Worm (Caenorhabditis elegans): Measurements from ENCODE around the gene F32D1.7.

The F32D1.7 gene

DNA sequence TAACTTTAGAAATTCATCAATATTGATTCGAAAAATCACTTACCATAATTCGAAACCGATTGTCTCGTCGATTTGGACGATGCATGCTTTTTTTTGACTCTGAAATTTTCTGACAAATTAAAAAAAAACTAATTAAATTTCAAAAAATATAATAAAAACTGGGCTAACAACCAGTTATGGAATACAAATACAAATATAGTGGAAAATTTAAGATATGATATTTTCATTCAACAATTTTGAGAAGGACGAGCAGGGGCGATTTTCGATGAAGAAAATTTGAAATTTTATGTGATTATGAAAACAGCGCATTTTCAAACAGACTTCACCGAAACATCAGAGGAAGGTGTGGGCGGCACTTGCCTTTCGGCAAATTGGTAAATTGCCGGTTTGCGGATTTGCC lies 6.3 kb upstream of the F32D1.7 start, which contains the start of gene F13A2.1:
TSS of gene F13A2.1 (minus strand) at position 101 of the 400 bp plus-strand sequence.
- no peak for TF ChIP-seq flt-1 (GFP tag; IDR thresholded peaks at IDR 0.05)
- no peak for TF ChIP-seq hmbx-1 (tag; optimal IDR thresholded peaks at IDR 0.05)
- no peak for TF ChIP-seq F13C5.2 (tag; optimal IDR thresholded peaks at IDR 0.05)
- no peak for TF ChIP-seq ama-1 (optimal IDR thresholded peaks at IDR 0.05)
- TF ChIP-seq ceh-36 (tag; optimal IDR thresholded peaks at IDR 0.05), result no peak
- TF ChIP-seq sea-1 (GFP tag; conservative IDR thresholded peaks at IDR 0.05), result no peak
- TF ChIP-seq hnd-1 (tag; optimal IDR thresholded peaks at IDR 0.05), result no peak
- no peak for TF ChIP-seq hmg-4 (GFP tag; optimal IDR thresholded peaks at IDR 0.05)
- TF ChIP-seq aly-1 (tag; optimal IDR thresholded peaks at IDR 0.05), result no peak

DNA sequence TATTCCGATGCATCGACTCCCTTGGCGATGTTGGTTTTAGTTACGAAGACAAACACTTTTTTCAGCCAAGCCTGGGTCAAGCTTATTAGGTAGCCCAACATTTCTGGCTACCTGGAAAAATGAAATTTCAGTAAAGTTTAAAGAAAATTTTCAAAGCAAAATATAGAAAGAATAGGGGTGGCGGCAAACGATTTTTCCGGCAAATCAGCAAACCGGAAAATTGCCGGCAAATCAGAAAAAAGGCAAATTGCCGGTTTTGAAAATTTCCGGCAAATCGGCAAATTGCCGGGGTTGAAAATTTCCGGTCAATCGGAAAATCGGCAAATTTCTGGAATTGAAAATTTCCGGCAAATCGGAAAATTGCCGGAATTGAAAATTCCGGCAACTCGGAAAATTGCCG lies 1.6 kb upstream of the F32D1.7 start, which contains the start of gene F32D1.8:
TSS of gene F32D1.8 (minus strand) at position 101 of the 400 bp plus-strand sequence.
- TF ChIP-seq aly-1 (tag; optimal IDR thresholded peaks at IDR 0.05) (no peak), hmbx-1 (tag; optimal IDR thresholded peaks at IDR 0.05) (no peak), tbx-37 (GFP tag; conservative IDR thresholded peaks at IDR 0.05) (no peak), ets-7 (tag; optimal IDR thresholded peaks at IDR 0.05) (no peak), hnd-1 (tag; optimal IDR thresholded peaks at IDR 0.05) (no peak), B0310.2 (tag; optimal IDR thresholded peaks at IDR 0.05) (no peak), hmg-4 (GFP tag; optimal IDR thresholded peaks at IDR 0.05) (no peak), ama-1 (optimal IDR thresholded peaks at IDR 0.05) (no peak), ceh-13 (GFP tag; optimal IDR thresholded peaks at IDR 0.05) (no peak), pes-1 (GFP tag; IDR thresholded peaks at IDR 0.05) (no peak), ceh-36 (tag; optimal IDR thresholded peaks at IDR 0.05) (no peak), flt-1 (GFP tag; IDR thresholded peaks at IDR 0.05) (no peak), F13C5.2 (tag; optimal IDR thresholded peaks at IDR 0.05) (no peak), sea-1 (GFP tag; conservative IDR thresholded peaks at IDR 0.05) (no peak), scrt-1 (GFP tag; IDR thresholded peaks at IDR 0.05) (no peak), tbx-11 (GFP tag; IDR thresholded peaks at IDR 0.05) (no peak)

DNA sequence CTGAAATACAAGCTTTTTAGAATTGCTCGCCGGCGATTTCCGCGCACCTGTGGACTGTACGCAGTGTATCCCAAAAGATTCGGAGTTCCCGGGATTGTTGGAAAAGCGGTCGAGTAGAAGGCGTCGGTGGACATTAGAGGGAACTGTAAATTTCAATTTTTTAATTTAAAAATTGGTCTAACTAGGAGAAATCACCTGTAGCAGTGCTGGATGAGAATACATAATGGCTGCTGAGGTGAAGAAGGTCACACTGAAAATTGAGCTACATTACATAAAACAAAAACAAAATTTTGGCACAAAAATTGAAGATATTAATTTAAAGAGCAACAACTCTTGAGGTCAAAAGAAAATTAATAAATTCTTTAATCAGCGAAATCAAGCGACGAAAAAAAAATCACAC lies 1.3 kb downstream of the F32D1.7 start, which contains the start of gene neg-1:
TSS of gene neg-1 (minus strand) at position 250 of the 400 bp plus-strand sequence.
- TF ChIP-seq ama-1 (optimal IDR thresholded peaks at IDR 0.05) (no peak), tra-4 (tag; optimal IDR thresholded peaks at IDR 0.05) (no peak), B0310.2 (tag; optimal IDR thresholded peaks at IDR 0.05) (no peak), ceh-36 (tag; optimal IDR thresholded peaks at IDR 0.05) (no peak), scrt-1 (GFP tag; IDR thresholded peaks at IDR 0.05) (no peak), F13C5.2 (tag; optimal IDR thresholded peaks at IDR 0.05) (no peak), tbx-11 (GFP tag; IDR thresholded peaks at IDR 0.05) (no peak), ceh-13 (GFP tag; optimal IDR thresholded peaks at IDR 0.05) (no peak), hmg-4 (GFP tag; optimal IDR thresholded peaks at IDR 0.05) (no peak), tbx-37 (GFP tag; conservative IDR thresholded peaks at IDR 0.05) (no peak), aly-1 (tag; optimal IDR thresholded peaks at IDR 0.05) (no peak), sea-1 (GFP tag; conservative IDR thresholded peaks at IDR 0.05) (no peak), hnd-1 (tag; optimal IDR thresholded peaks at IDR 0.05) (no peak), flt-1 (GFP tag; IDR thresholded peaks at IDR 0.05) (no peak), pes-1 (GFP tag; IDR thresholded peaks at IDR 0.05) (no peak), hmbx-1 (tag; optimal IDR thresholded peaks at IDR 0.05) (no peak), ets-7 (tag; optimal IDR thresholded peaks at IDR 0.05) (no peak)

DNA sequence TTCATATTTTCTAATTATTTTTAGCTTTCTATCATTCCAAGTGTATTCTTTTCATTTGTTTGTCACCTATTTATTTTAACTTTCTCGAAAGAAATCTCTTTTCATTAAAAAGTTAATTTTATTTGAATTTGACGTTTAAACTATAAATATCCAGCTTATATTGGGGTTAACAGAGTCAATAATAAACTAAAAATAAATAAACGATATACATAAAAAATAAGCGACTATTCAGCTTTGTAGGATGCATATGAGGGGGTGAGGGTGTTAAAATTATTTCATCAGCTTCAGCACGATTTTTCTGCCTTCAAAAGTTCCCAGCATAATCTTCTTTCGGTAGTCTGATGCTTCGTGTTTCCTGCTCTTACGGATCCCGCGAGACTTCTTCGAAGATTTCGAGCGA lies 2.3 kb downstream of the F32D1.7 start:
- TF ChIP-seq hmbx-1 (tag; optimal IDR thresholded peaks at IDR 0.05), result no peak
- no peak for TF ChIP-seq hnd-1 (tag; optimal IDR thresholded peaks at IDR 0.05)
- TF ChIP-seq F13C5.2 (tag; optimal IDR thresholded peaks at IDR 0.05), result no peak
- TF ChIP-seq flt-1 (GFP tag; IDR thresholded peaks at IDR 0.05), result no peak
- TF ChIP-seq tbx-11 (GFP tag; IDR thresholded peaks at IDR 0.05), result no peak
- no peak for TF ChIP-seq ama-1 (optimal IDR thresholded peaks at IDR 0.05)
- TF ChIP-seq tbx-37 (GFP tag; conservative IDR thresholded peaks at IDR 0.05), result no peak
- TF ChIP-seq aly-1 (tag; optimal IDR thresholded peaks at IDR 0.05), result no peak

DNA sequence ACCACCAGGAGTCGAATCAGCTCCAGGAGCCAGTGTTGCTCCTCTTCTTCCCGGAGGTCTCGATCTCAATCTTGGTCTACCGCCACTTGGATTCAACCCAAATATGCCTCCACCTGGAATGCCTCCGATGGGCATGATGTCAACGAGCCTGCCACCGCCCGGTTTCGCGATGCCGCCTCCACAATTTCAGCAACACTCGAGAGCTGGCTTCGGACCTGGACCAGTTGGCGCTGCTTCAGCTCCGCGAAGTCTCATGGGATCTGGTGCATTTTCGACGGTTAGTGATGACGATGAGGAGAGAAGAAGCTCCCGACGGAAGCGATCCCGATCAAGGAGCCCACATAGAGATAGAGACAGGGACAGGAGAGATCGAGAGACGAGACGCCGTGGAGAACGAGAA lies 3.0 kb downstream of the F32D1.7 start:
- TF ChIP-seq hmg-4 (GFP tag; optimal IDR thresholded peaks at IDR 0.05) (no peak), hnd-1 (tag; optimal IDR thresholded peaks at IDR 0.05) (no peak), flt-1 (GFP tag; IDR thresholded peaks at IDR 0.05) (no peak)

DNA sequence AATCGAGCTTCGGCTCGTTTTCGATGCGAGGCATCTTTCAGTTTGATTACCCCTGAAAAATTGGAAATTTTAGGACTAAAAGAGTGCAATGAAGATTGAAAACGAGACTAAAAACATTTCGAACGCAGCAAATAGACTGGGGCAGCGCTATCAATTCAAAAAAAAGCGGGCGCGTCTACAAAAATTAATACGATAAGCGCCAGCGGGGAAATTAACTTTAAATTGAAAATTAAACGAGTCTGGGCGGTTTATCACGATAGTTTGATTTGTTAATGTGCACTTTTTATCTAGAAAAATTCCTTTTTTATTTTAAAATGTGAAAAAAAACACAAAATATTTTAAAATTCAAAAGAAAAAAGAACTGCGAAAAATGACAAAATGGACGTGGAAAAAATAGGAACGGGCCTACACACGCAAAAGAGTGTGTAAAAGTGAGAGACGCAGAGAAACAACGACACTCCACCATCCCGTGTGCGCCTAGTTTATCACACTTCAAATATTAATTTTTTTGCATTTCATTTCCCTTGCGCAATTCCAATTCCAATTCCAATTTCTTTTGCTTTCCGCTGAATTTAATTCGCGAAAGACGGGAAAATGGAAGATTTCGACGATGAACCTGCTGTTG lies 4.6 kb downstream of the F32D1.7 start, which contains the start of the genes gmpr-1 and fipp-1:
TSS of gene gmpr-1 (minus strand) at position 75 of the 625 bp plus-strand sequence.
TSS of gene fipp-1 (plus strand) at position 499 of the 625 bp plus-strand sequence.
- TF ChIP-seq tbx-11 (GFP tag; IDR thresholded peaks at IDR 0.05) (no peak), hnd-1 (tag; optimal IDR thresholded peaks at IDR 0.05) (no peak), hmg-4 (GFP tag; optimal IDR thresholded peaks at IDR 0.05) (no peak), B0310.2 (tag; optimal IDR thresholded peaks at IDR 0.05) (no peak), pes-1 (GFP tag; IDR thresholded peaks at IDR 0.05) (no peak), ceh-36 (tag; optimal IDR thresholded peaks at IDR 0.05) (no peak)

DNA sequence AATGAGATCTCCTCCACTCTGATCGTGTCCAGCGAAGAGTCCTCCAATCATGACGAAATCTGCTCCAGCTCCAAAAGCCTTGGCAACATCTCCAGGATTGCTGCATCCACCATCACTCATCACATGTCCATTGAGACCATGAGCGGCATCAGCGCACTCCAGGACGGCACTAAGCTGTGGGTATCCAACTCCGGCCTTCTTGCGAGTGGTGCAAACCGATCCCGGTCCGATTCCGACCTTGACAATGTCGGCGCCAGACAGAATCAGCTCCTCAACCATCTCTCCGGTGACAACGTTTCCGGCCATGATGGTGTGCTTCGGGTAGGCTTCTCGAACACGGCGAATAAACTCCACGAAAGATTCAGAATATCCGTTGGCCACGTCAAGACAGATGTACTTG lies 5.5 kb downstream of the F32D1.7 start:
- TF ChIP-seq ceh-36 (tag; optimal IDR thresholded peaks at IDR 0.05) (no peak), aly-1 (tag; optimal IDR thresholded peaks at IDR 0.05) (no peak), pes-1 (GFP tag; IDR thresholded peaks at IDR 0.05) (no peak)

DNA sequence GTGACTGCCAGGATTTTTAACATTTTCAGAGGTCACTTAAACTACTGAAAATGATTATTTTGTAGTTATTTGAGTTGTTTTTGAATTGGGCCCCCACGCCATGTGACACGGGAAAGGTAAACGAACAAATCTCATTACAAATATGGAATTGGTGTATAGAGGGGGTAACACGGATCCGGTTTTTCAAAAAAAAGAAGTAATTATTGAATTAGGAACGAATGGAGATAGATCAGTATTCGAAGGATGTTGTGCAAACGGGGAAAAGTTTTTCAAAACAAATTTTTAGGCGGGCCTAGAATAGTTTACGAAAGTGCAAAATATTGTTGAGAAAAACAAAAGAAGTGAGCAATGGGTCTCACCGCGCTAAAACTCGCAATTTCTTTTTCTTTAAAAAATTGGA lies 9.5 kb downstream of the F32D1.7 start, which contains the start of gene F32D1.11:
TSS of gene F32D1.11 (minus strand) at position 101 of the 400 bp plus-strand sequence.
- TF ChIP-seq flt-1 (GFP tag; IDR thresholded peaks at IDR 0.05) (no peak), tbx-11 (GFP tag; IDR thresholded peaks at IDR 0.05) (no peak), ceh-13 (GFP tag; optimal IDR thresholded peaks at IDR 0.05) (no peak), ets-7 (tag; optimal IDR thresholded peaks at IDR 0.05) (no peak), hmbx-1 (tag; optimal IDR thresholded peaks at IDR 0.05) (no peak), scrt-1 (GFP tag; IDR thresholded peaks at IDR 0.05) (no peak)
